Fruit fly (Drosophila melanogaster) whole organism, embryonic: ENCODE results near the gene CG13893.
A peak's percentile ranks its signal among the peaks of the same experiment; 100 is the strongest.

Experiments
- Asciz ChIP-seq: fragments of 200-800 bp; sonication (Bioruptor generic); optimal IDR thresholded peaks from 2 replicates; lab custom pipeline; 2017; ENCODE audit warnings: missing biosample characterization, mild to moderate bottlenecking, missing genetic modification characterization, missing genetic modification reagents
- BtbVII ChIP-seq: fragments of 200-800 bp; sonication (Bioruptor generic); optimal IDR thresholded peaks from 3 replicates; lab custom pipeline; 2017; ENCODE audit warnings: missing biosample characterization, mild to moderate bottlenecking, missing genetic modification characterization
- Bteb2 ChIP-seq: fragments of 200-800 bp; sonication (Bioruptor generic); optimal IDR thresholded peaks from 2 replicates; lab custom pipeline; 2016; ENCODE audit warnings: missing biosample characterization, missing genetic modification characterization
- CG10267 ChIP-seq: fragments of 200-800 bp; sonication (Bioruptor generic); optimal IDR thresholded peaks from 2 replicates; lab custom pipeline; 2018; ENCODE audit warnings: missing biosample characterization, mild to moderate bottlenecking, missing genetic modification characterization, moderate library complexity
- CG10565 ChIP-seq: fragments of 200-800 bp; sonication (Bioruptor generic); optimal IDR thresholded peaks from 3 replicates; lab custom pipeline; 2016; ENCODE audit warnings: missing biosample characterization, mild to moderate bottlenecking, missing genetic modification characterization
- CG11696 ChIP-seq: fragments of 200-800 bp; sonication (Bioruptor generic); IDR thresholded peaks from 2 replicates; pipeline ENCODE4 v1.3.6; 2022; ENCODE audit warnings: missing biosample characterization, missing genetic modification characterization
- CG12659 ChIP-seq: fragments of 200-800 bp; sonication (Bioruptor generic); optimal IDR thresholded peaks from 3 replicates; lab custom pipeline; 2017; ENCODE audit warnings: mild to moderate bottlenecking, missing biosample characterization, missing genetic modification reagents, missing genetic modification characterization
- CG14667 ChIP-seq: fragments of 200-800 bp; sonication (Bioruptor generic); IDR thresholded peaks from 2 replicates; pipeline ENCODE4 v1.3.6; 2022; ENCODE audit warnings: missing biosample characterization, missing genetic modification characterization
- CG15011 ChIP-seq: fragments of 200-800 bp; sonication (Bioruptor generic); optimal IDR thresholded peaks from 3 replicates; lab custom pipeline; 2018; ENCODE audit warnings: missing biosample characterization, mild to moderate bottlenecking, missing genetic modification characterization
- CG15514 ChIP-seq: fragments of 200-800 bp; sonication (Bioruptor generic); optimal IDR thresholded peaks from 3 replicates; lab custom pipeline; 2017; ENCODE audit warnings: missing biosample characterization, missing genetic modification characterization, mild to moderate bottlenecking, moderate library complexity, missing genetic modification reagents
- CG15696 ChIP-seq: fragments of 200-800 bp; sonication (Bioruptor generic); optimal IDR thresholded peaks from 2 replicates; lab custom pipeline; 2019; ENCODE audit warnings: missing biosample characterization, mild to moderate bottlenecking, missing genetic modification characterization, moderate library complexity
- CG16813 ChIP-seq: fragments of 200-800 bp; sonication (Bioruptor generic); IDR thresholded peaks from 3 replicates; pipeline ENCODE4 v1.3.6; 2022; ENCODE audit warnings: missing biosample characterization, missing genetic modification characterization; ENCODE audit not compliant: partially characterized antibody
- CG18011 ChIP-seq: fragments of 200-800 bp; sonication (Bioruptor generic); optimal IDR thresholded peaks from 2 replicates; lab custom pipeline; 2017; ENCODE audit warnings: missing biosample characterization, missing genetic modification characterization, mild to moderate bottlenecking, moderate library complexity, missing genotype
- CG18764 ChIP-seq: fragments of 200-800 bp; sonication (Bioruptor generic); optimal IDR thresholded peaks from 3 replicates; lab custom pipeline; 2016; ENCODE audit warnings: missing biosample characterization, missing genetic modification characterization
- CG2116 ChIP-seq: fragments of 200-800 bp; sonication (Bioruptor generic); optimal IDR thresholded peaks from 3 replicates; lab custom pipeline; 2018; ENCODE audit warnings: missing biosample characterization, mild to moderate bottlenecking, missing genetic modification characterization
- CG3163 ChIP-seq: fragments of 200-800 bp; sonication (Bioruptor generic); optimal IDR thresholded peaks from 3 replicates; lab custom pipeline; 2016; ENCODE audit warnings: missing biosample characterization, missing genetic modification characterization
- CG34376 ChIP-seq: fragments of 200-800 bp; sonication (Bioruptor generic); optimal IDR thresholded peaks from 2 replicates; lab custom pipeline; 2018; ENCODE audit warnings: missing biosample characterization, mild to moderate bottlenecking, missing genetic modification characterization
- CG5245 ChIP-seq: fragments of 200-800 bp; sonication (Bioruptor generic); optimal IDR thresholded peaks from 3 replicates; lab custom pipeline; 2016; ENCODE audit warnings: missing biosample characterization, missing genetic modification characterization
- CG7271 ChIP-seq: fragments of 200-800 bp; sonication (Bioruptor generic); optimal IDR thresholded peaks from 2 replicates; lab custom pipeline; 2018; ENCODE audit warnings: missing biosample characterization, mild to moderate bottlenecking, missing genetic modification characterization, moderate library complexity
- CG9817 ChIP-seq: fragments of 200-800 bp; sonication (Bioruptor generic); optimal IDR thresholded peaks from 2 replicates; lab custom pipeline; 2018; ENCODE audit warnings: missing biosample characterization, mild to moderate bottlenecking, missing genetic modification characterization, moderate library complexity
- CG9932 ChIP-seq: fragments of 200-800 bp; sonication (Bioruptor generic); IDR thresholded peaks from 2 replicates; pipeline ENCODE4 v1.3.6; 2022; ENCODE audit warnings: missing biosample characterization, missing genetic modification characterization
- D19A ChIP-seq: fragments of 200-800 bp; optimal IDR thresholded peaks from 3 replicates; lab custom pipeline; 2019; ENCODE audit warnings: missing biosample characterization, mild to moderate bottlenecking, missing genetic modification characterization, moderate library complexity
- Gsc ChIP-seq: fragments of 200-800 bp; sonication (Bioruptor generic); IDR thresholded peaks from 2 replicates; pipeline ENCODE4 v1.3.6; 2022; ENCODE audit warnings: missing biosample characterization, missing genetic modification characterization
- Gug ChIP-seq: fragments of 200-800 bp; sonication (Bioruptor generic); IDR thresholded peaks from 4 replicates; pipeline ENCODE4 v1.3.6; 2022; ENCODE audit warnings: missing biosample characterization, missing genetic modification characterization
- HLH3B ChIP-seq: fragments of 200-800 bp; sonication (Bioruptor generic); IDR thresholded peaks from 2 replicates; pipeline ENCODE4 v1.3.6; 2022; ENCODE audit warnings: missing biosample characterization, missing genetic modification characterization
- Scr ChIP-seq: fragments of 200-800 bp; sonication (Bioruptor generic); IDR thresholded peaks from 2 replicates; pipeline ENCODE4 v1.3.6; 2022; ENCODE audit warnings: missing biosample characterization, missing genetic modification characterization; ENCODE audit not compliant: partially characterized antibody
- Usf ChIP-seq: fragments of 200-800 bp; sonication (Bioruptor generic); optimal IDR thresholded peaks from 2 replicates; lab custom pipeline; 2017; ENCODE audit warnings: missing genotype, missing biosample characterization, missing genetic modification characterization
- Xrp1 ChIP-seq: fragments of 200-800 bp; sonication (Bioruptor generic); IDR thresholded peaks from 2 replicates; pipeline ENCODE4 v1.3.6; 2022; ENCODE audit warnings: missing biosample characterization, missing genetic modification characterization
- az2 ChIP-seq: fragments of 200-800 bp; sonication (Bioruptor generic); optimal IDR thresholded peaks from 3 replicates; lab custom pipeline; 2016; ENCODE audit warnings: missing biosample characterization, missing genetic modification characterization
- bbx ChIP-seq: fragments of 200-800 bp; sonication (Bioruptor generic); IDR thresholded peaks from 2 replicates; pipeline ENCODE4 v1.3.6; 2022; ENCODE audit warnings: missing biosample characterization, missing genetic modification characterization; ENCODE audit not compliant: partially characterized antibody
- chif ChIP-seq, 2 experiments: fragments of 200-800 bp; sonication (Bioruptor generic); optimal IDR thresholded peaks; 3 replicates each; lab custom pipeline; 2016; ENCODE audit warnings: missing biosample characterization in 2 of 2, missing genetic modification characterization in 2 of 2
- croc ChIP-seq: fragments of 200-800 bp; sonication (Bioruptor generic); conservative IDR thresholded peaks from 3 replicates; pipeline ENCODE4 v1.3.6; 2022; ENCODE audit warnings: missing biosample characterization, missing genetic modification characterization
- crol ChIP-seq: fragments of 200-800 bp; sonication (Bioruptor generic); IDR thresholded peaks from 2 replicates; pipeline ENCODE4 v1.3.6; 2022; ENCODE audit warnings: missing biosample characterization, missing genetic modification characterization
- dimm ChIP-seq: fragments of 200-800 bp; sonication (Bioruptor generic); IDR thresholded peaks from 2 replicates; pipeline ENCODE4 v1.3.6; 2022; ENCODE audit warnings: missing biosample characterization, missing genetic modification characterization
- ems ChIP-seq: fragments of 200-800 bp; sonication (Bioruptor generic); optimal IDR thresholded peaks from 3 replicates; lab custom pipeline; 2016; ENCODE audit warnings: missing biosample characterization, missing genetic modification characterization
- exex ChIP-seq: fragments of 200-800 bp; sonication (Bioruptor generic); optimal IDR thresholded peaks from 4 replicates; lab custom pipeline; 2018; ENCODE audit warnings: missing biosample characterization, mild to moderate bottlenecking, missing genetic modification characterization, moderate library complexity
- gfzf ChIP-seq: fragments of 200-800 bp; sonication (Bioruptor generic); optimal IDR thresholded peaks from 2 replicates; lab custom pipeline; 2016; ENCODE audit warnings: missing biosample characterization, mild to moderate bottlenecking, missing genetic modification characterization, moderate library complexity
- inv ChIP-seq: fragments of 200-800 bp; sonication (Bioruptor generic); IDR thresholded peaks from 2 replicates; pipeline ENCODE4 v1.3.6; 2022; ENCODE audit warnings: missing biosample characterization, missing genetic modification characterization; ENCODE audit not compliant: partially characterized antibody
- nmo ChIP-seq: fragments of 200-800 bp; sonication (Bioruptor generic); optimal IDR thresholded peaks from 2 replicates; lab custom pipeline; 2018; ENCODE audit warnings: missing biosample characterization, mild to moderate bottlenecking, missing genetic modification characterization, moderate library complexity
- onecut ChIP-seq: fragments of 200-800 bp; sonication (Bioruptor generic); IDR thresholded peaks from 2 replicates; pipeline ENCODE4 v1.3.6; 2022; ENCODE audit warnings: missing biosample characterization, missing genetic modification characterization
- pb ChIP-seq: fragments of 200-800 bp; sonication (Bioruptor generic); optimal IDR thresholded peaks from 3 replicates; lab custom pipeline; 2016; ENCODE audit warnings: missing biosample characterization, missing genetic modification characterization
- sc ChIP-seq, 3 experiments: fragments of >200 bp in 2 of 3; fragments of 200-800 bp in 1 of 3; sonication (Bioruptor generic) in 1 of 3; optimal IDR thresholded peaks; 2 replicates in 2 of 3; 3 replicates in 1 of 3; lab custom pipeline; 2017; ENCODE audit warnings: mild to moderate bottlenecking in 1 of 3, missing biosample characterization in 1 of 3, missing genetic modification characterization in 1 of 3, missing genetic modification reagents in 1 of 3
- sqz ChIP-seq: fragments of 200-800 bp; sonication (Bioruptor generic); optimal IDR thresholded peaks from 3 replicates; lab custom pipeline; 2018; ENCODE audit warnings: missing biosample characterization, mild to moderate bottlenecking, missing genetic modification characterization
- ssp ChIP-seq: fragments of 200-800 bp; sonication (Bioruptor generic); IDR thresholded peaks from 2 replicates; pipeline ENCODE4 v1.3.6; 2022; ENCODE audit warnings: missing biosample characterization, missing genetic modification characterization
- tio ChIP-seq: fragments of 200-800 bp; sonication (Bioruptor generic); optimal IDR thresholded peaks from 2 replicates; lab custom pipeline; 2017; ENCODE audit warnings: missing biosample characterization, missing genetic modification characterization, inconsistent platforms
- tup ChIP-seq: fragments of 200-800 bp; sonication (Bioruptor generic); optimal IDR thresholded peaks from 2 replicates; lab custom pipeline; 2016; ENCODE audit warnings: missing biosample characterization, mild to moderate bottlenecking, missing genetic modification characterization, moderate library complexity
- vnd ChIP-seq: fragments of 200-800 bp; sonication (Bioruptor generic); IDR thresholded peaks from 3 replicates; pipeline ENCODE4 v1.3.6; 2022; ENCODE audit warnings: missing biosample characterization, missing genetic modification characterization; ENCODE audit not compliant: partially characterized antibody
- vvl ChIP-seq: fragments of 200-800 bp; sonication (Bioruptor generic); IDR thresholded peaks from 2 replicates; pipeline ENCODE4 v1.3.6; 2022; ENCODE audit warnings: missing biosample characterization, missing genetic modification characterization

The CG13893 gene

dm6 chr3L:648155-649024 is 44.6 kb upstream of the CG13893 start, which contains the start of gene Gale:
Gene Gale, plus strand, starts transcription at chr3L:648555.
- TF ChIP-seq pb (GFP tag; lab: Kevin White, UChicago) (no peak), CG7271 (tag; lab: Kevin White, UChicago) (no peak), exex (tag; lab: Kevin White, UChicago) (peak; percentile 32), Xrp1 (no peak), croc (GFP tag; lab: Robert Waterston, UW) (no peak), CG18764 (GFP tag; lab: Kevin White, UChicago) (no peak), CG11696 (GFP tag; lab: Robert Waterston, UW) (no peak), chif (GFP tag; optimal IDR thresholded peaks at IDR 0.05; lab: Kevin White, UChicago) (no peak), CG15696 (no peak), sc (optimal IDR thresholded peaks at IDR 0.05; lab: Kevin White, UChicago) (no peak), sc (GFP tag; optimal IDR thresholded peaks at IDR 0.05; lab: Kevin White, UChicago) (no peak), CG16813 (GFP tag; lab: Robert Waterston, UW) (peak; percentile 65), nmo (no peak), CG10267 (peak; percentile 72), Usf (GFP tag; lab: Kevin White, UChicago) (no peak), CG9817 (tag; lab: Kevin White, UChicago) (no peak), CG18011 (no peak), crol (GFP tag; lab: Robert Waterston, UW) (no peak), gfzf (GFP tag; lab: Kevin White, UChicago) (peak; percentile 7), Bteb2 (no peak), Asciz (GFP tag; lab: Kevin White, UChicago) (no peak), Gsc (no peak), CG15011 (no peak), D19A (tag; lab: Kevin White, UChicago) (no peak), BtbVII (GFP tag; lab: Kevin White, UChicago) (no peak), tup (GFP tag; lab: Kevin White, UChicago) (no peak), CG15514 (no peak), CG9932 (GFP tag; lab: Robert Waterston, UW) (no peak; the same call in 1 of the 2 replicates), sqz (GFP tag; lab: Kevin White, UChicago) (no peak), CG2116 (GFP tag; lab: Kevin White, UChicago) (peak; percentile 43), vnd (GFP tag; lab: Robert Waterston, UW) (peak; percentile 53; the same call in 1 of the 3 replicates), CG14667 (GFP tag; lab: Robert Waterston, UW) (no peak), Gug (GFP tag; lab: Robert Waterston, UW) (0 out of 4 replicates have a peak, but pooled peaks have one; percentile 4), CG5245 (GFP tag; lab: Kevin White, UChicago) (no peak), ssp (GFP tag; lab: Robert Waterston, UW) (no peak), inv (GFP tag; lab: Robert Waterston, UW) (peak; percentile 43; the same call in 1 of the 2 replicates), CG10565 (GFP tag; lab: Kevin White, UChicago) (no peak), az2 (GFP tag; lab: Kevin White, UChicago) (no peak), ems (no peak), CG3163 (no peak), CG34376 (GFP tag; lab: Kevin White, UChicago) (peak; percentile 72), Scr (peak; percentile 70), tio (GFP tag; lab: Kevin White, UChicago) (no peak), bbx (GFP tag; lab: Robert Waterston, UW) (peak; percentile 74), CG12659 (GFP tag; lab: Kevin White, UChicago) (peak; percentile 26), dimm (GFP tag; lab: Robert Waterston, UW) (no peak), onecut (GFP tag; lab: Robert Waterston, UW) (peak; percentile 38; the same call in 1 of the 2 replicates), vvl (GFP tag; lab: Robert Waterston, UW) (no peak; the same call in 1 of the 2 replicates), HLH3B (GFP tag; lab: Robert Waterston, UW) (peak; percentile 20; the same call in 1 of the 2 replicates)
